Worm (Caenorhabditis elegans) whole organism, L1 larva: ENCODE measurements around the gene taf-8.

Source experiments
- C04F5.9 ChIP-seq: sonication (generic microtip); optimal IDR thresholded peaks from 2 replicates; lab custom pipeline; 2016; ENCODE audit warnings: missing genetic modification characterization, missing compliant biosample characterization
- C16A3.4 ChIP-seq: fragments of 150-350 bp; optimal IDR thresholded peaks from 2 replicates; lab custom pipeline; 2014; ENCODE audit warnings: missing biosample characterization, missing genetic modification characterization
- aha-1 ChIP-seq: fragments of 150-350 bp; optimal IDR thresholded peaks from 2 replicates; lab custom pipeline; 2014; ENCODE audit warnings: missing biosample characterization, missing genetic modification characterization
- aly-2 ChIP-seq: fragments of 150-350 bp; optimal IDR thresholded peaks from 2 replicates; lab custom pipeline; 2014; ENCODE audit warnings: missing biosample characterization, missing genetic modification characterization
- blmp-1 ChIP-seq: fragments of 150-350 bp; optimal IDR thresholded peaks from 2 replicates; lab custom pipeline; 2014; ENCODE audit warnings: missing biosample characterization, missing genetic modification characterization
- ceh-63 ChIP-seq: fragments of 200-800 bp; sonication (Bioruptor generic); optimal IDR thresholded peaks from 2 replicates; lab custom pipeline; 2018; ENCODE audit warnings: mild to moderate bottlenecking, missing genetic modification characterization, missing compliant biosample characterization
- ceh-8 ChIP-seq: fragments of 200-800 bp; sonication (Bioruptor generic); optimal IDR thresholded peaks from 2 replicates; lab custom pipeline; 2018; ENCODE audit warnings: mild to moderate bottlenecking, missing genetic modification characterization, moderate library complexity, missing compliant biosample characterization
- ceh-82 ChIP-seq, 3 experiments: fragments of 150-350 bp in 1 of 3; sonication (generic microtip) in 2 of 3; optimal IDR thresholded peaks; 2 replicates each; lab custom pipeline; 2014 to 2017; ENCODE audit warnings: missing biosample characterization in 3 of 3, missing genetic modification characterization in 3 of 3
- ceh-88 ChIP-seq: fragments of 200-800 bp; sonication (Bioruptor generic); IDR thresholded peaks from 2 replicates; pipeline ENCODE4 v1.3.6; 2022; ENCODE audit warnings: missing genetic modification characterization, missing compliant biosample characterization
- ceh-90 ChIP-seq: sonication (generic microtip); optimal IDR thresholded peaks from 2 replicates; lab custom pipeline; 2016; ENCODE audit warnings: missing genetic modification characterization, missing compliant biosample characterization
- ces-1 ChIP-seq: fragments of 150-350 bp; optimal IDR thresholded peaks from 2 replicates; lab custom pipeline; 2014; ENCODE audit warnings: missing biosample characterization, missing genetic modification reagents, missing genetic modification characterization
- efl-1 ChIP-seq, 4 experiments: fragments of 150-350 bp; optimal IDR thresholded peaks in 3 of 4; peaks in 1 of 4; 1 replicate in 1 of 4; 2 replicates in 3 of 4; lab custom pipeline; 2014; ENCODE audit warnings: missing biosample characterization in 2 of 4, missing genetic modification characterization in 2 of 4, missing genetic modification reagents in 2 of 4
- efl-3 ChIP-seq: fragments of 200-800 bp; sonication (Bioruptor generic); optimal IDR thresholded peaks from 2 replicates; lab custom pipeline; 2018; ENCODE audit warnings: mild to moderate bottlenecking, missing genetic modification characterization, missing compliant biosample characterization
- elt-2 ChIP-seq: sonication (generic microtip); optimal IDR thresholded peaks from 2 replicates; lab custom pipeline; 2016; ENCODE audit warnings: missing genetic modification characterization, mild to moderate bottlenecking, inconsistent platforms, missing compliant biosample characterization, missing genetic modification reagents
- elt-3 ChIP-seq, 6 experiments: fragments of 150-350 bp in 1 of 6; sonication (generic microtip); optimal IDR thresholded peaks; 2 replicates each; lab custom pipeline; 2017 to 2018; ENCODE audit warnings: missing biosample characterization in 6 of 6, missing genetic modification characterization in 6 of 6, inconsistent platforms in 1 of 6
- ets-5 ChIP-seq: fragments of 200-800 bp; sonication (Bioruptor generic); IDR thresholded peaks from 2 replicates; pipeline ENCODE4 v1.3.6; 2022; ENCODE audit warnings: missing genetic modification characterization, missing compliant biosample characterization
- fkh-4 ChIP-seq: sonication (generic microtip); optimal IDR thresholded peaks from 2 replicates; lab custom pipeline; 2016; ENCODE audit warnings: missing compliant biosample characterization, missing genetic modification characterization, borderline replicate concordance
- fkh-8 ChIP-seq: sonication (generic microtip); optimal IDR thresholded peaks from 2 replicates; lab custom pipeline; 2016; ENCODE audit warnings: mild to moderate bottlenecking, missing genetic modification characterization, missing compliant biosample characterization
- fos-1 ChIP-seq: fragments of 150-350 bp; optimal IDR thresholded peaks from 2 replicates; lab custom pipeline; 2014; ENCODE audit warnings: missing biosample characterization, missing genetic modification characterization
- hlh-17 ChIP-seq: fragments of 200-800 bp; sonication (Bioruptor generic); optimal IDR thresholded peaks from 2 replicates; lab custom pipeline; 2018; ENCODE audit warnings: missing genetic modification characterization, mild to moderate bottlenecking, missing compliant biosample characterization, moderate library complexity, borderline replicate concordance
- hlh-4 ChIP-seq: sonication (generic microtip); optimal IDR thresholded peaks from 2 replicates; lab custom pipeline; 2016; ENCODE audit warnings: mild to moderate bottlenecking, missing genetic modification characterization, missing compliant biosample characterization
- hpl-2 ChIP-seq: fragments of 150-350 bp; optimal IDR thresholded peaks from 2 replicates; lab custom pipeline; 2014; ENCODE audit warnings: missing biosample characterization, missing genetic modification reagents, missing genetic modification characterization
- jun-1 ChIP-seq: fragments of 150-350 bp; optimal IDR thresholded peaks from 2 replicates; lab custom pipeline; 2014; ENCODE audit warnings: missing biosample characterization, missing genetic modification reagents, missing genetic modification characterization
- lin-14 ChIP-seq: fragments of 200-800 bp; sonication (Bioruptor generic); optimal IDR thresholded peaks from 2 replicates; lab custom pipeline; 2018; ENCODE audit warnings: mild to moderate bottlenecking, missing genetic modification characterization, moderate library complexity, missing compliant biosample characterization
- lin-15B ChIP-seq: fragments of 150-350 bp; sonication (generic microtip); optimal IDR thresholded peaks from 3 replicates; lab custom pipeline; 2014; ENCODE audit warnings: missing biosample characterization, missing genetic modification characterization
- lsy-2 ChIP-seq, 2 experiments: fragments of 150-350 bp; optimal IDR thresholded peaks; 2 replicates each; lab custom pipeline; 2014; ENCODE audit warnings: missing biosample characterization in 2 of 2, missing genetic modification characterization in 2 of 2
- mef-2 ChIP-seq: fragments of 150-350 bp; optimal IDR thresholded peaks from 2 replicates; lab custom pipeline; 2014; ENCODE audit warnings: missing biosample characterization, missing genetic modification characterization
- mep-1 ChIP-seq: fragments of 150-350 bp; optimal IDR thresholded peaks from 2 replicates; lab custom pipeline; 2014; ENCODE audit warnings: missing biosample characterization, missing genetic modification characterization
- nhr-11 ChIP-seq: fragments of 150-350 bp; optimal IDR thresholded peaks from 2 replicates; lab custom pipeline; 2014; ENCODE audit warnings: missing biosample characterization, missing genetic modification characterization
- nhr-12 ChIP-seq: sonication (generic microtip); optimal IDR thresholded peaks from 2 replicates; lab custom pipeline; 2017; ENCODE audit warnings: missing biosample characterization, missing genetic modification characterization
- nhr-20 ChIP-seq: sonication (generic microtip); optimal IDR thresholded peaks from 2 replicates; lab custom pipeline; 2016; ENCODE audit warnings: mild to moderate bottlenecking, missing genetic modification characterization, missing compliant biosample characterization
- nhr-71 ChIP-seq: sonication (generic microtip); optimal IDR thresholded peaks from 2 replicates; lab custom pipeline; 2016; ENCODE audit warnings: mild to moderate bottlenecking, missing genetic modification characterization, moderate library complexity, missing compliant biosample characterization
- nhr-76 ChIP-seq: sonication (generic microtip); optimal IDR thresholded peaks from 2 replicates; lab custom pipeline; 2017; ENCODE audit warnings: missing biosample characterization, missing genetic modification characterization
- nhr-85 ChIP-seq: sonication (generic microtip); peaks from one replicate; lab custom pipeline; 2016; ENCODE audit warnings: missing genetic modification characterization, inconsistent platforms, missing compliant biosample characterization
- nhr-90 ChIP-seq: sonication (generic microtip); optimal IDR thresholded peaks from 2 replicates; lab custom pipeline; 2016; ENCODE audit warnings: mild to moderate bottlenecking, missing genetic modification characterization, missing compliant biosample characterization; ENCODE audit not compliant: poor library complexity
- pax-3 ChIP-seq: fragments of 200-800 bp; sonication (Bioruptor generic); optimal IDR thresholded peaks from 2 replicates; lab custom pipeline; 2018; ENCODE audit warnings: mild to moderate bottlenecking, missing genetic modification characterization, moderate library complexity, missing compliant biosample characterization
- pqm-1 ChIP-seq: sonication (generic microtip); optimal IDR thresholded peaks from 3 replicates; lab custom pipeline; 2017; ENCODE audit warnings: missing biosample characterization, missing genetic modification characterization
- rnt-1 ChIP-seq: sonication (generic microtip); optimal IDR thresholded peaks from 2 replicates; lab custom pipeline; 2016; ENCODE audit warnings: mild to moderate bottlenecking, missing genetic modification characterization, moderate library complexity, missing compliant biosample characterization
- skn-1 ChIP-seq: fragments of 150-350 bp; optimal IDR thresholded peaks from 2 replicates; lab custom pipeline; 2014; ENCODE audit warnings: missing biosample characterization, missing genetic modification characterization
- snu-23 ChIP-seq: sonication (generic microtip); optimal IDR thresholded peaks from 2 replicates; lab custom pipeline; 2016; ENCODE audit warnings: missing genetic modification characterization, missing compliant biosample characterization
- sup-37 ChIP-seq: fragments of 200-800 bp; sonication (Bioruptor generic); optimal IDR thresholded peaks from 2 replicates; lab custom pipeline; 2018; ENCODE audit warnings: mild to moderate bottlenecking, missing genetic modification characterization, missing compliant biosample characterization
- swsn-7 ChIP-seq: sonication (generic microtip); optimal IDR thresholded peaks from 2 replicates; lab custom pipeline; 2016; ENCODE audit warnings: missing genetic modification characterization, missing compliant biosample characterization
- tlp-1 ChIP-seq: fragments of 150-350 bp; optimal IDR thresholded peaks from 2 replicates; lab custom pipeline; 2014; ENCODE audit warnings: missing biosample characterization, missing genetic modification characterization
- unc-130 ChIP-seq: fragments of 150-350 bp; optimal IDR thresholded peaks from 2 replicates; lab custom pipeline; 2017; ENCODE audit warnings: missing biosample characterization, missing genetic modification characterization, inconsistent platforms
- unc-30 ChIP-seq: sonication (generic microtip); optimal IDR thresholded peaks from 2 replicates; lab custom pipeline; 2017; ENCODE audit warnings: missing biosample characterization, missing genetic modification characterization
- unc-62 ChIP-seq: fragments of 150-350 bp; optimal IDR thresholded peaks from 2 replicates; lab custom pipeline; 2014; ENCODE audit warnings: missing biosample characterization, missing genetic modification reagents, missing genetic modification characterization
- vab-15 ChIP-seq: sonication (generic microtip); optimal IDR thresholded peaks from 2 replicates; lab custom pipeline; 2017; ENCODE audit warnings: missing genotype, mild to moderate bottlenecking, missing genetic modification characterization, missing compliant biosample characterization
- xbp-1 ChIP-seq: sonication (generic microtip); optimal IDR thresholded peaks from 2 replicates; lab custom pipeline; 2016; ENCODE audit warnings: missing genetic modification characterization, missing compliant biosample characterization
- zag-1 ChIP-seq: fragments of 150-350 bp; optimal IDR thresholded peaks from 2 replicates; lab custom pipeline; 2014; ENCODE audit warnings: missing biosample characterization, missing genetic modification characterization
- zip-4 ChIP-seq: fragments of 200-800 bp; sonication (Bioruptor generic); optimal IDR thresholded peaks from 2 replicates; lab custom pipeline; 2018; ENCODE audit warnings: mild to moderate bottlenecking, missing genetic modification characterization, moderate library complexity, missing compliant biosample characterization

taf-8 gene

DNA sequence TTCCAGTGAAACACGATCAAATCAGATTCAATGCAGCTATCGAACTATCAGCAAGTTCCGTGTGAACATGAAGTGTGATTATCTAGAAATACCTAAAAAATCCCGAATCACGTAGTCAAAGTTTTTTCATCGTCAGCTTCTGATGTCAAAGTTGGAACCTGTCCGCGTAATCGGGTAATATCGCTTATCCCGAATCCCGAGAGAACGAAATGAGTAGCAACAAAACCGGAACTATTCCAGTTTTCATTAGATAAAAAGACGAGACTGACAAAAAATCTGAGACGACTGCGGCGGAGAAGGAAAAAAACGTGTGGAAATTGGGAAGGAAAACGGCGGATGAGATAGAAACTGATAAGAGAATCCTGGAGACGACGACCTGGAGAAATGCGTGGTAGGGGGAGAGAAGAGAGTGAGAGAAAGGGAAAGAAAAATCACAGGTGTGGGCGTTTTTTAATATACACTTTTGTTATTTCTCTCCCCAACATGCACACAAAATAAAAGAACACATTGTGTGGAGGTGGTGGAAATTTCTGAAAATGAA is 49.1 kb upstream of the taf-8 start:
- TF ChIP-seq nhr-20 (tag; lab: Kevin White, UChicago) = no peak
- peak; percentile 11 for TF ChIP-seq skn-1 (tag; lab: Kevin White, UChicago)
- peak; percentile 29 for TF ChIP-seq rnt-1 (tag; lab: Kevin White, UChicago)
- TF ChIP-seq blmp-1 = peak; percentile 88
- no peak for TF ChIP-seq hlh-4
- no peak for TF ChIP-seq ces-1 (GFP tag; lab: Kevin White, UChicago)
- no peak for TF ChIP-seq nhr-85 (tag; lab: Kevin White, UChicago)

DNA sequence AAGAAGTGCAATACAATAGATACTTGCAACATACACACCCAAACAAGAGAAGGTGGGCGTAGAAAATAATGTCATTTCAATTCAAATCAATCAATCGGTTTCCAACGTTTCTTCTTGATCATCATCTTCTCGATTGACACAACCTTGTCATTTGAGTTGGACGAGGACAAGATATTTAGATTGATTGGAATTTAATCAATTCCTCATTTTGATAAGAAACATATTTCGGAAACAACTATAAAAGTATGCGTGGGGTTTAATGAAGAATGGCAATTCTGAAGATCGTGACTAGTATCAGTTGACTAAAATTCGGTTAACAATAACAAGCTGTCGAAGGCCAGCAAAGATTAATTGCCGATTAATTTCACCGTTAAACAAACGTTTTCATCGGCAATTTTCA is 48.5 kb upstream of the taf-8 start:
- TF ChIP-seq pqm-1 (tag; lab: Kevin White, UChicago) = no peak
- no peak for TF ChIP-seq sup-37
- peak; percentile 11 for TF ChIP-seq nhr-71 (tag; lab: Kevin White, UChicago)
- no peak for TF ChIP-seq aly-2 (tag; lab: Kevin White, UChicago)
- TF ChIP-seq efl-1 (optimal IDR thresholded peaks at IDR 0.05; lab: Kevin White, UChicago) = no peak
- peak in 1 of 2 experiments; percentile 40 for TF ChIP-seq efl-1 (GFP tag; optimal IDR thresholded peaks at IDR 0.05 in 1 of 2; lab: Kevin White, UChicago)
- peak; percentile 13 for TF ChIP-seq nhr-20 (tag; lab: Kevin White, UChicago)
- TF ChIP-seq aha-1 (tag; lab: Kevin White, UChicago) = no peak
- no peak for TF ChIP-seq tlp-1
- TF ChIP-seq zip-4 (GFP tag; lab: Kevin White, UChicago) = no peak
- peak; percentile 91 for TF ChIP-seq nhr-85 (tag; lab: Kevin White, UChicago)
- TF ChIP-seq nhr-76 = no peak
- TF ChIP-seq nhr-11 (tag; lab: Kevin White, UChicago) = no peak
- TF ChIP-seq C16A3.4 (tag; lab: Kevin White, UChicago) = peak; percentile 22
- TF ChIP-seq C04F5.9 (tag; lab: Kevin White, UChicago) = no peak
- no peak for TF ChIP-seq zag-1 (tag; lab: Kevin White, UChicago)
- no peak for TF ChIP-seq unc-30 (tag; lab: Kevin White, UChicago)
- TF ChIP-seq lin-14 (GFP tag; lab: Kevin White, UChicago) = peak; percentile 56
- no peak for TF ChIP-seq nhr-90 (tag; lab: Kevin White, UChicago)
- TF ChIP-seq ceh-8 = no peak
- TF ChIP-seq mep-1 = peak; percentile 39
- no peak for TF ChIP-seq swsn-7
- no peak for TF ChIP-seq fos-1 (tag; lab: Kevin White, UChicago)
- TF ChIP-seq elt-3 (tag; optimal IDR thresholded peaks at IDR 0.05; lab: Kevin White, UChicago) = peak in 5 of 6 experiments; percentile 41 to 89 (median 65)
- TF ChIP-seq ceh-88 (GFP tag; lab: Robert Waterston, UW) = no peak
- TF ChIP-seq lin-15B (tag; lab: Kevin White, UChicago) = no peak
- peak in 1 of 2 experiments; percentile 39 for TF ChIP-seq lsy-2 (tag; optimal IDR thresholded peaks at IDR 0.05; lab: Kevin White, UChicago)
- peak; percentile 51 for TF ChIP-seq unc-130 (tag; lab: Kevin White, UChicago)
- no peak for TF ChIP-seq nhr-12
- TF ChIP-seq ceh-90 = no peak
- peak; percentile 37 for TF ChIP-seq vab-15 (tag; lab: Kevin White, UChicago)
- no peak for TF ChIP-seq ceh-82 (tag; optimal IDR thresholded peaks at IDR 0.05; lab: Kevin White, UChicago)
- no peak for TF ChIP-seq ceh-63 (GFP tag; lab: Kevin White, UChicago)
- TF ChIP-seq fkh-4 (tag; lab: Kevin White, UChicago) = peak; percentile 6
- TF ChIP-seq elt-2 (tag; lab: Kevin White, UChicago) = no peak
- no peak for TF ChIP-seq hlh-17 (GFP tag; lab: Kevin White, UChicago)
- TF ChIP-seq hpl-2 (GFP tag; lab: Kevin White, UChicago) = no peak
- TF ChIP-seq ets-5 (GFP tag; lab: Robert Waterston, UW) = no peak
- TF ChIP-seq jun-1 = no peak
- TF ChIP-seq pax-3 (tag; lab: Kevin White, UChicago) = no peak
- no peak for TF ChIP-seq rnt-1 (tag; lab: Kevin White, UChicago)
- no peak for TF ChIP-seq mef-2 (tag; lab: Kevin White, UChicago)
- no peak for TF ChIP-seq hlh-4
- TF ChIP-seq blmp-1 = peak; percentile 36
- no peak for TF ChIP-seq fkh-8 (tag; lab: Kevin White, UChicago)
- TF ChIP-seq unc-62 = no peak
- no peak for TF ChIP-seq efl-3
- peak; percentile 47 for TF ChIP-seq snu-23
- no peak for TF ChIP-seq xbp-1 (tag; lab: Kevin White, UChicago)
